Fruit fly (Drosophila melanogaster) whole organism, embryonic: ENCODE data around the gene ssp3.

Experiments used
- Ada2b ChIP-seq: fragments of 200-800 bp; sonication (Bioruptor generic); IDR thresholded peaks from 2 replicates; pipeline ENCODE4 v1.3.6; 2022; ENCODE audit warnings: missing biosample characterization, missing genetic modification characterization
- B-H2 ChIP-seq: fragments of 200-800 bp; sonication (Bioruptor generic); optimal IDR thresholded peaks from 2 replicates; lab custom pipeline; 2018; ENCODE audit warnings: missing biosample characterization, mild to moderate bottlenecking, missing genetic modification characterization
- CG10654 ChIP-seq: fragments of 200-800 bp; sonication (Bioruptor generic); optimal IDR thresholded peaks from 2 replicates; lab custom pipeline; 2016; ENCODE audit warnings: missing biosample characterization, missing genetic modification characterization
- CG11085 ChIP-seq: fragments of 200-800 bp; sonication (Bioruptor generic); IDR thresholded peaks from 2 replicates; pipeline ENCODE4 v1.3.6; 2022; ENCODE audit warnings: missing biosample characterization, missing genetic modification characterization
- CG12071 ChIP-seq: fragments of 200-800 bp; sonication (Bioruptor generic); optimal IDR thresholded peaks from 3 replicates; lab custom pipeline; 2018; ENCODE audit warnings: missing biosample characterization, mild to moderate bottlenecking, missing genetic modification characterization
- CG12155 ChIP-seq: fragments of 200-800 bp; sonication (Bioruptor generic); optimal IDR thresholded peaks from 3 replicates; lab custom pipeline; 2016; ENCODE audit warnings: missing biosample characterization, missing genetic modification characterization
- CG15011 ChIP-seq: fragments of 200-800 bp; sonication (Bioruptor generic); optimal IDR thresholded peaks from 3 replicates; lab custom pipeline; 2018; ENCODE audit warnings: missing biosample characterization, mild to moderate bottlenecking, missing genetic modification characterization
- CG16779 ChIP-seq: fragments of 200-800 bp; sonication (Bioruptor generic); IDR thresholded peaks from 2 replicates; pipeline ENCODE4 v1.3.6; 2022; ENCODE audit warnings: missing biosample characterization, missing genetic modification characterization
- CG16815 ChIP-seq: fragments of 200-800 bp; sonication (Bioruptor generic); optimal IDR thresholded peaks from 3 replicates; lab custom pipeline; 2017; ENCODE audit warnings: missing biosample characterization, mild to moderate bottlenecking, missing genetic modification characterization
- CG17359 ChIP-seq: fragments of 200-800 bp; sonication (Bioruptor generic); optimal IDR thresholded peaks from 3 replicates; lab custom pipeline; 2018; ENCODE audit warnings: missing biosample characterization, mild to moderate bottlenecking, missing genetic modification characterization, moderate library complexity
- CG18619 ChIP-seq: fragments of 200-800 bp; sonication (Bioruptor generic); optimal IDR thresholded peaks from 3 replicates; lab custom pipeline; 2017; ENCODE audit warnings: missing biosample characterization, mild to moderate bottlenecking, missing genetic modification characterization
- CG4730 ChIP-seq: fragments of 200-800 bp; sonication (Bioruptor generic); IDR thresholded peaks from 2 replicates; pipeline ENCODE4 v1.3.6; 2022; ENCODE audit warnings: missing biosample characterization, missing genetic modification characterization
- CG6765 ChIP-seq: fragments of 200-800 bp; sonication (Bioruptor generic); optimal IDR thresholded peaks from 3 replicates; lab custom pipeline; 2017; ENCODE audit warnings: missing biosample characterization, mild to moderate bottlenecking, missing genetic modification characterization
- CG7357 ChIP-seq: fragments of 200-800 bp; sonication (Bioruptor generic); IDR thresholded peaks from 3 replicates; pipeline ENCODE4 v1.3.6; 2022; ENCODE audit warnings: missing biosample characterization, missing genetic modification characterization
- CG7745 ChIP-seq: fragments of 200-800 bp; sonication (Bioruptor generic); optimal IDR thresholded peaks from 2 replicates; lab custom pipeline; 2018; ENCODE audit warnings: missing biosample characterization, mild to moderate bottlenecking, missing genetic modification characterization, moderate library complexity
- CG7928 ChIP-seq: fragments of 200-800 bp; sonication (Bioruptor generic); optimal IDR thresholded peaks from 2 replicates; lab custom pipeline; 2017; ENCODE audit warnings: missing biosample characterization, mild to moderate bottlenecking, missing genetic modification characterization
- CG7987 ChIP-seq: fragments of 200-800 bp; sonication (Bioruptor generic); optimal IDR thresholded peaks from 2 replicates; lab custom pipeline; 2018; ENCODE audit warnings: missing biosample characterization, mild to moderate bottlenecking, missing genetic modification characterization, moderate library complexity
- CG8089 ChIP-seq: fragments of 200-800 bp; sonication (Bioruptor generic); optimal IDR thresholded peaks from 3 replicates; lab custom pipeline; 2016; ENCODE audit warnings: missing biosample characterization, missing genetic modification characterization
- CG8359 ChIP-seq: fragments of 200-800 bp; sonication (Bioruptor generic); optimal IDR thresholded peaks from 2 replicates; lab custom pipeline; 2017; ENCODE audit warnings: missing biosample characterization, mild to moderate bottlenecking, missing genetic modification characterization, borderline replicate concordance
- CG9215 ChIP-seq: fragments of 200-800 bp; sonication (Bioruptor generic); IDR thresholded peaks from 2 replicates; pipeline ENCODE4 v1.3.6; 2022; ENCODE audit warnings: missing biosample characterization, missing genetic modification characterization
- Chrac-16 ChIP-seq: fragments of 200-800 bp; sonication (Bioruptor generic); optimal IDR thresholded peaks from 3 replicates; lab custom pipeline; 2016; ENCODE audit warnings: missing biosample characterization, missing genetic modification characterization
- CkIIα-i1 ChIP-seq: fragments of 200-800 bp; sonication (Bioruptor generic); IDR thresholded peaks from 2 replicates; pipeline ENCODE4 v1.3.6; 2022; ENCODE audit warnings: missing biosample characterization, missing genetic modification characterization
- CrebB ChIP-seq: fragments of 200-800 bp; sonication (Bioruptor generic); optimal IDR thresholded peaks from 3 replicates; lab custom pipeline; 2018; ENCODE audit warnings: missing biosample characterization, mild to moderate bottlenecking, missing genetic modification characterization
- Dbx ChIP-seq: fragments of 200-800 bp; sonication (Bioruptor generic); IDR thresholded peaks from 3 replicates; pipeline ENCODE4 v1.3.6; 2022; ENCODE audit warnings: missing biosample characterization, missing genetic modification characterization
- MESR4 ChIP-seq: fragments of 200-800 bp; sonication (Bioruptor generic); optimal IDR thresholded peaks from 2 replicates; lab custom pipeline; 2018; ENCODE audit warnings: missing biosample characterization, mild to moderate bottlenecking, missing genetic modification characterization, moderate library complexity
- Med ChIP-seq: fragments of 200-800 bp; sonication (Bioruptor generic); peaks from one replicate; lab custom pipeline; 2016; ENCODE audit warnings: missing biosample characterization, missing genetic modification characterization, mild to moderate bottlenecking, inconsistent platforms, moderate library complexity
- Opbp ChIP-seq: fragments of 200-800 bp; sonication (Bioruptor generic); IDR thresholded peaks from 3 replicates; pipeline ENCODE4 v1.3.6; 2022; ENCODE audit warnings: missing biosample characterization, missing genetic modification characterization; ENCODE audit not compliant: partially characterized antibody
- Pdp1 ChIP-seq, 2 experiments: fragments of 200-800 bp; sonication (Bioruptor generic); optimal IDR thresholded peaks; 3 replicates each; lab custom pipeline; 2016; ENCODE audit warnings: missing biosample characterization in 2 of 2, missing genetic modification characterization in 2 of 2, mild to moderate bottlenecking in 1 of 2, moderate library complexity in 1 of 2
- Sox100B ChIP-seq: fragments of 200-800 bp; sonication (Bioruptor generic); optimal IDR thresholded peaks from 3 replicates; lab custom pipeline; 2018; ENCODE audit warnings: missing biosample characterization, mild to moderate bottlenecking, missing genetic modification characterization
- Spps ChIP-seq: fragments of 200-800 bp; sonication (Bioruptor generic); optimal IDR thresholded peaks from 2 replicates; lab custom pipeline; 2018; ENCODE audit warnings: missing biosample characterization, mild to moderate bottlenecking, missing genetic modification characterization
- Taf1 ChIP-seq: fragments of 200-800 bp; sonication (Bioruptor generic); IDR thresholded peaks from 2 replicates; pipeline ENCODE4 v1.3.6; 2022; ENCODE audit warnings: missing biosample characterization, missing genetic modification characterization
- bbx ChIP-seq: fragments of 200-800 bp; sonication (Bioruptor generic); IDR thresholded peaks from 2 replicates; pipeline ENCODE4 v1.3.6; 2022; ENCODE audit warnings: missing biosample characterization, missing genetic modification characterization; ENCODE audit not compliant: partially characterized antibody
- bigmax ChIP-seq: fragments of 200-800 bp; sonication (Bioruptor generic); optimal IDR thresholded peaks from 2 replicates; lab custom pipeline; 2018; ENCODE audit warnings: missing biosample characterization, mild to moderate bottlenecking, missing genetic modification characterization
- bsh ChIP-seq, 2 experiments: fragments of 200-800 bp; sonication (Bioruptor generic); optimal IDR thresholded peaks; 2 replicates each; lab custom pipeline; 2017 to 2018; ENCODE audit warnings: mild to moderate bottlenecking in 2 of 2, missing biosample characterization in 2 of 2, missing genetic modification characterization in 2 of 2, moderate library complexity in 1 of 2
- ci ChIP-seq: fragments of 200-800 bp; sonication (Bioruptor generic); IDR thresholded peaks from 3 replicates; pipeline ENCODE4 v1.3.6; 2022; ENCODE audit warnings: missing biosample characterization, missing genetic modification characterization
- ftz-f1 ChIP-seq: fragments of 200-800 bp; sonication (Bioruptor generic); optimal IDR thresholded peaks from 2 replicates; lab custom pipeline; 2016; ENCODE audit warnings: missing biosample characterization, missing genetic modification characterization
- gsb-n ChIP-seq: fragments of 200-800 bp; sonication (Bioruptor generic); optimal IDR thresholded peaks from 3 replicates; lab custom pipeline; 2018; ENCODE audit warnings: missing biosample characterization, mild to moderate bottlenecking, missing genetic modification characterization
- her ChIP-seq: fragments of 200-800 bp; sonication (Bioruptor generic); optimal IDR thresholded peaks from 2 replicates; lab custom pipeline; 2016; ENCODE audit warnings: missing biosample characterization, missing genetic modification characterization
- kay ChIP-seq: fragments of 200-800 bp; sonication (Bioruptor generic); optimal IDR thresholded peaks from 2 replicates; lab custom pipeline; 2016; ENCODE audit warnings: missing biosample characterization, missing genetic modification characterization
- mam ChIP-seq: fragments of 200-800 bp; sonication (Bioruptor generic); optimal IDR thresholded peaks from 3 replicates; lab custom pipeline; 2016; ENCODE audit warnings: missing biosample characterization, missing genetic modification characterization
- nom ChIP-seq: fragments of 200-800 bp; sonication (Bioruptor generic); optimal IDR thresholded peaks from 2 replicates; lab custom pipeline; 2017; ENCODE audit warnings: missing biosample characterization, missing genetic modification characterization, mild to moderate bottlenecking, moderate library complexity, missing genetic modification reagents
- pita ChIP-seq: fragments of 200-800 bp; sonication (Bioruptor generic); optimal IDR thresholded peaks from 2 replicates; lab custom pipeline; 2017; ENCODE audit warnings: missing biosample characterization, mild to moderate bottlenecking, missing genetic modification characterization
- psq ChIP-seq: fragments of 200-800 bp; sonication (Bioruptor generic); optimal IDR thresholded peaks from 2 replicates; lab custom pipeline; 2017; ENCODE audit warnings: missing biosample characterization, missing genetic modification characterization
- sd ChIP-seq: fragments of 200-800 bp; sonication (Bioruptor generic); optimal IDR thresholded peaks from 3 replicates; lab custom pipeline; 2018; ENCODE audit warnings: missing biosample characterization, mild to moderate bottlenecking, missing genetic modification characterization, moderate library complexity
- seq ChIP-seq: fragments of 200-800 bp; sonication (Bioruptor generic); IDR thresholded peaks from 2 replicates; pipeline ENCODE4 v1.3.6; 2022; ENCODE audit warnings: missing biosample characterization, missing genetic modification characterization
- stwl ChIP-seq: fragments of 200-800 bp; sonication (Bioruptor generic); optimal IDR thresholded peaks from 3 replicates; lab custom pipeline; 2018; ENCODE audit warnings: missing biosample characterization, mild to moderate bottlenecking, missing genetic modification characterization, moderate library complexity
- sug ChIP-seq: fragments of 200-800 bp; optimal IDR thresholded peaks from 2 replicates; lab custom pipeline; 2019; ENCODE audit warnings: missing biosample characterization, mild to moderate bottlenecking, missing genetic modification characterization, moderate library complexity
- tap ChIP-seq: fragments of 200-800 bp; optimal IDR thresholded peaks from 3 replicates; lab custom pipeline; 2019; ENCODE audit warnings: missing biosample characterization, mild to moderate bottlenecking, missing genetic modification characterization, moderate library complexity
- trem ChIP-seq: fragments of 200-800 bp; optimal IDR thresholded peaks from 3 replicates; lab custom pipeline; 2019; ENCODE audit warnings: missing biosample characterization, mild to moderate bottlenecking, missing genetic modification characterization, moderate library complexity
- vvl ChIP-seq: fragments of 200-800 bp; sonication (Bioruptor generic); IDR thresholded peaks from 2 replicates; pipeline ENCODE4 v1.3.6; 2022; ENCODE audit warnings: missing biosample characterization, missing genetic modification characterization
- zf30C ChIP-seq: fragments of 200-800 bp; sonication (Bioruptor generic); optimal IDR thresholded peaks from 3 replicates; lab custom pipeline; 2018; ENCODE audit warnings: missing biosample characterization, mild to moderate bottlenecking, missing genetic modification characterization

ssp3 gene

DNA sequence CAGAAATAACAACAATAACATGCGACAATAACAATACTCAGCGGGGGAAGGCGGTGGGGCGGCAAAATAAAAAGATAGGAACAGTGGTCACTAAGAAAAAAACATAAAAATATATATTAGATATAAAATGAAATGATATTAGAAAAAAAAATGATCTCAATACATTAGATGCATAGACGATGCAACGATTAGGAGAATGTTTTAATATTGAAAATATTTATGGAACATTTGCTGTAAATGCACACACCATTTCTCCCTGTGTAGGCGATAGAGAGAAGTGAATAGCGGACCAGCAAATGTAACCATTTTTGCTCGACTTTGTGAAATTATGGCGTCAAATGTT lies 22.4 kb upstream of the ssp3 start (continued):
- TF ChIP-seq CkIIα-i1 (GFP tag; lab: Robert Waterston, UW) (peak; percentile 67; the same call in 1 of the 2 replicates), pita (no peak), CG11085 (GFP tag; lab: Robert Waterston, UW) (peak; percentile 88), CG16815 (GFP tag; lab: Kevin White, UChicago) (peak; percentile 8), CG17359 (peak; percentile 78), seq (GFP tag; lab: Robert Waterston, UW) (peak; percentile 88), CG7928 (GFP tag; lab: Kevin White, UChicago) (peak; percentile 49), bigmax (GFP tag; lab: Kevin White, UChicago) (no peak), CG7987 (GFP tag; lab: Kevin White, UChicago) (peak; percentile 62), CG8359 (GFP tag; lab: Kevin White, UChicago) (peak; percentile 22), CG10654 (GFP tag; lab: Kevin White, UChicago) (peak; percentile 53), Pdp1 (GFP tag; optimal IDR thresholded peaks at IDR 0.05; lab: Kevin White, UChicago) (peak; percentile 21 to 61), Spps (peak; percentile 49), sug (tag; lab: Kevin White, UChicago) (peak; percentile 87), bsh (GFP tag; optimal IDR thresholded peaks at IDR 0.05; lab: Kevin White, UChicago) (peak in 1 of 2 experiments; percentile 66), Ada2b (GFP tag; lab: Robert Waterston, UW) (peak; percentile 91), MESR4 (no peak), B-H2 (peak; percentile 42), her (GFP tag; lab: Kevin White, UChicago) (no peak), CG6765 (GFP tag; lab: Kevin White, UChicago) (peak; percentile 80), zf30C (GFP tag; lab: Kevin White, UChicago) (peak; percentile 69), CG4730 (peak; percentile 89), CrebB (tag; lab: Kevin White, UChicago) (peak; percentile 29), CG7745 (no peak), Sox100B (GFP tag; lab: Kevin White, UChicago) (peak; percentile 16), CG7357 (GFP tag; lab: Robert Waterston, UW) (peak; percentile 77), stwl (peak; percentile 6), CG18619 (GFP tag; lab: Kevin White, UChicago) (peak; percentile 66), CG12155 (peak; percentile 59), psq (peak; percentile 11), sd (tag; lab: Kevin White, UChicago) (peak; percentile 44), CG16779 (GFP tag; lab: Robert Waterston, UW) (no peak), Opbp (GFP tag; lab: Robert Waterston, UW) (no peak), CG9215 (GFP tag; lab: Robert Waterston, UW) (peak; percentile 85), ftz-f1 (GFP tag; lab: Kevin White, UChicago) (peak; percentile 94), tap (tag; lab: Kevin White, UChicago) (peak; percentile 73), CG12071 (GFP tag; lab: Kevin White, UChicago) (peak; percentile 60), trem (peak; percentile 50), Taf1 (peak; percentile 95), gsb-n (tag; lab: Kevin White, UChicago) (peak; percentile 19), Chrac-16 (peak; percentile 55), Med (GFP tag; lab: Kevin White, UChicago) (peak; percentile 89), ci (peak; percentile 83), vvl (GFP tag; lab: Robert Waterston, UW) (peak; percentile 92), nom (GFP tag; lab: Kevin White, UChicago) (no peak), mam (GFP tag; lab: Kevin White, UChicago) (peak; percentile 66), bbx (GFP tag; lab: Robert Waterston, UW) (no peak), CG15011 (GFP tag; lab: Kevin White, UChicago) (peak; percentile 27), Dbx (peak; percentile 97), kay (GFP tag; lab: Kevin White, UChicago) (no peak), CG8089 (GFP tag; lab: Kevin White, UChicago) (peak; percentile 37)
